Fruit fly (Drosophila melanogaster) whole organism, embryonic: ENCODE data around the gene CG10710.

Experiments used
- BtbVII ChIP-seq: fragments of 200-800 bp; sonication (Bioruptor generic); optimal IDR thresholded peaks from 3 replicates; lab custom pipeline; 2017; ENCODE audit warnings: missing biosample characterization, mild to moderate bottlenecking, missing genetic modification characterization
- CG10959 ChIP-seq: fragments of 200-800 bp; sonication (Bioruptor generic); IDR thresholded peaks from 2 replicates; pipeline ENCODE4 v1.3.6; 2022; ENCODE audit warnings: missing biosample characterization, missing genetic modification characterization
- CG11560 ChIP-seq: fragments of 200-800 bp; sonication (Bioruptor generic); IDR thresholded peaks from 3 replicates; pipeline ENCODE4 v1.3.6; 2022; ENCODE audit warnings: missing biosample characterization, missing genetic modification characterization
- CG12071 ChIP-seq: fragments of 200-800 bp; sonication (Bioruptor generic); optimal IDR thresholded peaks from 3 replicates; lab custom pipeline; 2018; ENCODE audit warnings: missing biosample characterization, mild to moderate bottlenecking, missing genetic modification characterization
- CG12391 ChIP-seq: fragments of 200-800 bp; sonication (Bioruptor generic); optimal IDR thresholded peaks from 3 replicates; lab custom pipeline; 2018; ENCODE audit warnings: missing biosample characterization, mild to moderate bottlenecking, missing genetic modification characterization, moderate library complexity
- CG12659 ChIP-seq: fragments of 200-800 bp; sonication (Bioruptor generic); optimal IDR thresholded peaks from 3 replicates; lab custom pipeline; 2017; ENCODE audit warnings: mild to moderate bottlenecking, missing biosample characterization, missing genetic modification reagents, missing genetic modification characterization
- CG12942 ChIP-seq: fragments of 200-800 bp; sonication (Bioruptor generic); optimal IDR thresholded peaks from 3 replicates; lab custom pipeline; 2016; ENCODE audit warnings: missing biosample characterization, missing genetic modification characterization
- CG13424 ChIP-seq: fragments of 200-800 bp; sonication (Bioruptor generic); optimal IDR thresholded peaks from 2 replicates; lab custom pipeline; 2019; ENCODE audit warnings: missing biosample characterization, mild to moderate bottlenecking, missing genetic modification characterization, moderate library complexity
- CG1832 ChIP-seq: fragments of 200-800 bp; sonication (Bioruptor generic); optimal IDR thresholded peaks from 2 replicates; lab custom pipeline; 2017; ENCODE audit warnings: missing biosample characterization, mild to moderate bottlenecking, missing genetic modification characterization, inconsistent platforms
- CG18599 ChIP-seq: fragments of 200-800 bp; sonication (Bioruptor generic); optimal IDR thresholded peaks from 3 replicates; lab custom pipeline; 2017; ENCODE audit warnings: missing biosample characterization, missing genetic modification characterization, mild to moderate bottlenecking, moderate library complexity, missing genetic modification reagents
- CG2202 ChIP-seq: fragments of 200-800 bp; sonication (Bioruptor generic); optimal IDR thresholded peaks from 2 replicates; lab custom pipeline; 2018; ENCODE audit warnings: missing biosample characterization, mild to moderate bottlenecking, missing genetic modification characterization
- CG30403 ChIP-seq: fragments of 200-800 bp; sonication (Bioruptor generic); optimal IDR thresholded peaks from 3 replicates; lab custom pipeline; 2016; ENCODE audit warnings: missing biosample characterization, missing genetic modification characterization
- CG3163 ChIP-seq: fragments of 200-800 bp; sonication (Bioruptor generic); optimal IDR thresholded peaks from 3 replicates; lab custom pipeline; 2016; ENCODE audit warnings: missing biosample characterization, missing genetic modification characterization
- CG4707 ChIP-seq: fragments of 200-800 bp; sonication (Bioruptor generic); optimal IDR thresholded peaks from 2 replicates; lab custom pipeline; 2018; ENCODE audit warnings: missing biosample characterization, mild to moderate bottlenecking, missing genetic modification characterization, moderate library complexity
- CG8478 ChIP-seq: fragments of >200 bp; optimal IDR thresholded peaks from 2 replicates; lab custom pipeline; 2018
- CG9727 ChIP-seq: fragments of 200-800 bp; sonication (Bioruptor generic); optimal IDR thresholded peaks from 3 replicates; lab custom pipeline; 2017; ENCODE audit warnings: missing biosample characterization, mild to moderate bottlenecking, missing genetic modification characterization
- CHES-1-like ChIP-seq: fragments of 200-800 bp; sonication (Bioruptor generic); optimal IDR thresholded peaks from 2 replicates; lab custom pipeline; 2016; ENCODE audit warnings: missing biosample characterization, missing genetic modification characterization
- CoRest ChIP-seq: fragments of 200-800 bp; sonication (Bioruptor generic); optimal IDR thresholded peaks from 3 replicates; lab custom pipeline; 2018; ENCODE audit warnings: missing biosample characterization, mild to moderate bottlenecking, missing genetic modification characterization, moderate library complexity
- Dek ChIP-seq: fragments of 200-800 bp; sonication (Bioruptor generic); optimal IDR thresholded peaks from 3 replicates; lab custom pipeline; 2019; ENCODE audit warnings: missing biosample characterization, mild to moderate bottlenecking, missing genetic modification characterization, moderate library complexity
- Dref ChIP-seq: fragments of 200-800 bp; sonication (Bioruptor generic); IDR thresholded peaks from 2 replicates; pipeline ENCODE4 v1.3.6; 2022; ENCODE audit warnings: missing biosample characterization, missing genetic modification characterization
- E2f1 ChIP-seq: fragments of 200-800 bp; sonication (Bioruptor generic); IDR thresholded peaks from 2 replicates; pipeline ENCODE4 v1.3.6; 2022; ENCODE audit warnings: missing biosample characterization, missing genetic modification characterization
- MTF-1 ChIP-seq: fragments of 200-800 bp; sonication (Bioruptor generic); optimal IDR thresholded peaks from 2 replicates; lab custom pipeline; 2018; ENCODE audit warnings: missing biosample characterization, mild to moderate bottlenecking, missing genetic modification characterization, borderline replicate concordance
- NC2β ChIP-seq: fragments of 200-800 bp; sonication (Bioruptor generic); optimal IDR thresholded peaks from 2 replicates; lab custom pipeline; 2016; ENCODE audit warnings: missing biosample characterization, missing genetic modification characterization
- Nf-YC ChIP-seq: fragments of 200-800 bp; optimal IDR thresholded peaks from 3 replicates; lab custom pipeline; 2019; ENCODE audit warnings: missing biosample characterization, mild to moderate bottlenecking, missing genetic modification characterization, moderate library complexity
- Oaz ChIP-seq: fragments of 200-800 bp; sonication (Bioruptor generic); IDR thresholded peaks from 2 replicates; pipeline ENCODE4 v1.3.6; 2022; ENCODE audit warnings: missing biosample characterization, missing genetic modification characterization
- Rfx ChIP-seq: fragments of 200-800 bp; sonication (Bioruptor generic); IDR thresholded peaks from 2 replicates; pipeline ENCODE4 v1.3.6; 2022; ENCODE audit warnings: missing biosample characterization, missing genetic modification characterization
- Six4 ChIP-seq: fragments of 200-800 bp; sonication (Bioruptor generic); optimal IDR thresholded peaks from 2 replicates; lab custom pipeline; 2016; ENCODE audit warnings: missing biosample characterization, missing genetic modification characterization
- abd-A ChIP-seq: fragments of 200-800 bp; sonication (Bioruptor generic); optimal IDR thresholded peaks from 3 replicates; lab custom pipeline; 2019; ENCODE audit warnings: missing biosample characterization, mild to moderate bottlenecking, missing genetic modification characterization, moderate library complexity
- al ChIP-seq: fragments of 200-800 bp; sonication (Bioruptor generic); IDR thresholded peaks from 2 replicates; pipeline ENCODE4 v1.3.6; 2022; ENCODE audit warnings: missing biosample characterization, missing genetic modification characterization
- az2 ChIP-seq: fragments of 200-800 bp; sonication (Bioruptor generic); optimal IDR thresholded peaks from 3 replicates; lab custom pipeline; 2016; ENCODE audit warnings: missing biosample characterization, missing genetic modification characterization
- bowl ChIP-seq: fragments of 200-800 bp; sonication (Bioruptor generic); IDR thresholded peaks from 2 replicates; pipeline ENCODE4 v1.3.6; 2022; ENCODE audit warnings: missing biosample characterization, missing genetic modification characterization
- chn ChIP-seq: fragments of 200-800 bp; sonication (Bioruptor generic); optimal IDR thresholded peaks from 2 replicates; lab custom pipeline; 2016; ENCODE audit warnings: missing biosample characterization, missing genetic modification characterization
- crc ChIP-seq: fragments of 200-800 bp; sonication (Bioruptor generic); optimal IDR thresholded peaks from 2 replicates; lab custom pipeline; 2016; ENCODE audit warnings: missing biosample characterization, missing genetic modification characterization
- dan ChIP-seq: fragments of 200-800 bp; sonication (Bioruptor generic); IDR thresholded peaks from 2 replicates; pipeline ENCODE4 v1.3.6; 2022; ENCODE audit warnings: missing biosample characterization, missing genetic modification characterization
- dmrt11E ChIP-seq: fragments of 200-800 bp; sonication (Bioruptor generic); optimal IDR thresholded peaks from 3 replicates; lab custom pipeline; 2018; ENCODE audit warnings: missing biosample characterization, mild to moderate bottlenecking, missing genetic modification characterization, moderate library complexity
- ewg ChIP-seq: fragments of 200-800 bp; sonication (Bioruptor generic); optimal IDR thresholded peaks from 3 replicates; lab custom pipeline; 2017; ENCODE audit warnings: mild to moderate bottlenecking, missing biosample characterization, missing genetic modification reagents, missing genetic modification characterization
- fd3F ChIP-seq: fragments of 200-800 bp; sonication (Bioruptor generic); optimal IDR thresholded peaks from 2 replicates; lab custom pipeline; 2018; ENCODE audit warnings: missing biosample characterization, mild to moderate bottlenecking, missing genetic modification characterization, moderate library complexity
- hb ChIP-seq: fragments of 200-800 bp; sonication (Bioruptor generic); IDR thresholded peaks from 3 replicates; pipeline ENCODE4 v1.3.6; 2022; ENCODE audit warnings: missing biosample characterization, missing genetic modification characterization; ENCODE audit not compliant: partially characterized antibody
- insv ChIP-seq, 2 experiments: fragments of 200-800 bp; sonication (Bioruptor generic); optimal IDR thresholded peaks; 3 replicates each; lab custom pipeline; 2016 to 2018; ENCODE audit warnings: missing biosample characterization in 2 of 2, missing genetic modification characterization in 2 of 2
- inv ChIP-seq: fragments of 200-800 bp; sonication (Bioruptor generic); IDR thresholded peaks from 2 replicates; pipeline ENCODE4 v1.3.6; 2022; ENCODE audit warnings: missing biosample characterization, missing genetic modification characterization; ENCODE audit not compliant: partially characterized antibody
- nau ChIP-seq: fragments of 200-800 bp; sonication (Bioruptor generic); optimal IDR thresholded peaks from 3 replicates; lab custom pipeline; 2017; ENCODE audit warnings: missing biosample characterization, mild to moderate bottlenecking, missing genetic modification characterization, missing genetic modification reagents
- odd ChIP-seq: fragments of 200-800 bp; sonication (Bioruptor generic); optimal IDR thresholded peaks from 2 replicates; lab custom pipeline; 2017; ENCODE audit warnings: missing biosample characterization, mild to moderate bottlenecking, missing genetic modification characterization
- repo ChIP-seq: fragments of 200-800 bp; sonication (Bioruptor generic); optimal IDR thresholded peaks from 2 replicates; lab custom pipeline; 2016; ENCODE audit warnings: missing biosample characterization, missing genetic modification characterization
- sc ChIP-seq, 3 experiments: fragments of >200 bp in 2 of 3; fragments of 200-800 bp in 1 of 3; sonication (Bioruptor generic) in 1 of 3; optimal IDR thresholded peaks; 2 replicates in 2 of 3; 3 replicates in 1 of 3; lab custom pipeline; 2017; ENCODE audit warnings: mild to moderate bottlenecking in 1 of 3, missing biosample characterization in 1 of 3, missing genetic modification characterization in 1 of 3, missing genetic modification reagents in 1 of 3
- sens-2 ChIP-seq: fragments of 200-800 bp; sonication (Bioruptor generic); IDR thresholded peaks from 2 replicates; pipeline ENCODE4 v1.3.6; 2022; ENCODE audit warnings: missing biosample characterization, missing genetic modification characterization
- sob ChIP-seq: fragments of 200-800 bp; sonication (Bioruptor generic); IDR thresholded peaks from 2 replicates; pipeline ENCODE4 v1.3.6; 2022; ENCODE audit warnings: missing biosample characterization, missing genetic modification characterization
- tin ChIP-seq: fragments of 200-800 bp; sonication (Bioruptor generic); optimal IDR thresholded peaks from 3 replicates; lab custom pipeline; 2016; ENCODE audit warnings: missing biosample characterization, missing genetic modification characterization
- usp ChIP-seq: fragments of >200 bp; optimal IDR thresholded peaks from 2 replicates; lab custom pipeline; 2017; ENCODE audit warnings: missing biosample characterization, missing genetic modification characterization
- vfl ChIP-seq: fragments of 200-800 bp; sonication (Bioruptor generic); optimal IDR thresholded peaks from 2 replicates; lab custom pipeline; 2016; ENCODE audit warnings: missing biosample characterization, missing genetic modification characterization

CG10710 gene

dm6 chr3L:13486041-13486859 lies 33.2 kb downstream of the CG10710 start, which contains the start of the genes Abp1 and Tgi (continued):
- TF ChIP-seq abd-A (tag; lab: Kevin White, UChicago): no peak
- no peak for TF ChIP-seq BtbVII
- no peak for TF ChIP-seq CG8478 (lab: Kevin White, UChicago)
- no peak for TF ChIP-seq dan (GFP tag; lab: Robert Waterston, UW)
- no peak for TF ChIP-seq CG4707
- TF ChIP-seq E2f1: no peak
- TF ChIP-seq dmrt11E: peak; percentile 23
- TF ChIP-seq tin: peak; percentile 25
- TF ChIP-seq odd (GFP tag; lab: Kevin White, UChicago): no peak
- TF ChIP-seq inv (GFP tag; lab: Robert Waterston, UW): peak; percentile 69
- TF ChIP-seq CG1832 (GFP tag; lab: Kevin White, UChicago): no peak
- TF ChIP-seq crc (GFP tag; lab: Kevin White, UChicago): no peak
- TF ChIP-seq Dek (tag; lab: Kevin White, UChicago): peak; percentile 7
- TF ChIP-seq CG12071 (GFP tag; lab: Kevin White, UChicago): no peak
- no peak for TF ChIP-seq CG11560 (tag; lab: Robert Waterston, UW)
- no peak for TF ChIP-seq CG18599 (GFP tag; lab: Kevin White, UChicago)
- peak; percentile 93 for TF ChIP-seq Dref (GFP tag; lab: Robert Waterston, UW)
- TF ChIP-seq vfl (GFP tag; lab: Kevin White, UChicago): no peak
- TF ChIP-seq nau (GFP tag; lab: Kevin White, UChicago): no peak
- peak; percentile 32 for TF ChIP-seq chn (GFP tag; lab: Kevin White, UChicago)
- peak; percentile 76 for TF ChIP-seq Rfx (GFP tag; lab: Robert Waterston, UW)
- TF ChIP-seq CG12942 (GFP tag; lab: Kevin White, UChicago): no peak
- TF ChIP-seq CG2202 (tag; lab: Kevin White, UChicago): no peak
- TF ChIP-seq CG12659 (GFP tag; lab: Kevin White, UChicago): peak; percentile 71
- TF ChIP-seq sc (optimal IDR thresholded peaks at IDR 0.05; lab: Kevin White, UChicago): no peak
- no peak for TF ChIP-seq sc (GFP tag; optimal IDR thresholded peaks at IDR 0.05; lab: Kevin White, UChicago)
- TF ChIP-seq NC2β (GFP tag; lab: Kevin White, UChicago): peak; percentile 18
- TF ChIP-seq CG10959 (GFP tag; lab: Robert Waterston, UW): no peak
- no peak for TF ChIP-seq Nf-YC (tag; lab: Kevin White, UChicago)
- TF ChIP-seq bowl: no peak
- TF ChIP-seq CoRest (tag; lab: Kevin White, UChicago): peak; percentile 66
- TF ChIP-seq Six4 (GFP tag; lab: Kevin White, UChicago): no peak
- TF ChIP-seq sob (GFP tag; lab: Robert Waterston, UW): peak; percentile 68
- TF ChIP-seq Oaz (GFP tag; lab: Robert Waterston, UW): no peak
- peak; percentile 10 for TF ChIP-seq CG3163 (GFP tag; lab: Kevin White, UChicago)
- no peak for TF ChIP-seq repo (GFP tag; lab: Kevin White, UChicago)
- TF ChIP-seq CG13424 (tag; lab: Kevin White, UChicago): peak; percentile 0
- peak; percentile 60 for TF ChIP-seq CG12391 (tag; lab: Kevin White, UChicago)
- no peak for TF ChIP-seq MTF-1 (GFP tag; lab: Kevin White, UChicago)
- TF ChIP-seq CG9727 (GFP tag; lab: Kevin White, UChicago): peak; percentile 6
- peak; percentile 7 for TF ChIP-seq az2 (GFP tag; lab: Kevin White, UChicago)
- TF ChIP-seq sens-2: no peak
- peak in 1 of 2 experiments; percentile 1 for TF ChIP-seq insv (GFP tag; optimal IDR thresholded peaks at IDR 0.05; lab: Kevin White, UChicago)
- no peak for TF ChIP-seq al
- peak; percentile 58 for TF ChIP-seq fd3F
- TF ChIP-seq hb (GFP tag; lab: Robert Waterston, UW): peak; percentile 64
- TF ChIP-seq CHES-1-like: peak; percentile 47
- TF ChIP-seq usp: no peak
- TF ChIP-seq CG30403 (GFP tag; lab: Kevin White, UChicago): peak; percentile 43
- TF ChIP-seq ewg (GFP tag; lab: Kevin White, UChicago): no peak
